Worm (Caenorhabditis elegans) whole organism, L3 larva: Measurements from ENCODE around the gene str-177.

Experiments used
- ZK546.5 ChIP-seq: sonication (generic microtip); optimal IDR thresholded peaks from 2 replicates; lab custom pipeline; 2017; ENCODE audit warnings: missing biosample characterization, missing genetic modification characterization
- ama-1 ChIP-seq: fragments of 150-350 bp; optimal IDR thresholded peaks from 2 replicates; lab custom pipeline; 2018
- ceh-82 ChIP-seq: fragments of 150-350 bp; optimal IDR thresholded peaks from 2 replicates; lab custom pipeline; 2014; ENCODE audit warnings: missing biosample characterization, missing genetic modification characterization
- ceh-9 ChIP-seq: sonication (generic microtip); optimal IDR thresholded peaks from 2 replicates; lab custom pipeline; 2018; ENCODE audit warnings: missing biosample characterization, missing genetic modification characterization
- daf-12 ChIP-seq: fragments of 150-350 bp; optimal IDR thresholded peaks from 2 replicates; lab custom pipeline; 2014; ENCODE audit warnings: missing biosample characterization, missing genetic modification reagents, missing genetic modification characterization
- egl-5 ChIP-seq: fragments of 150-350 bp; optimal IDR thresholded peaks from 2 replicates; lab custom pipeline; 2017; ENCODE audit warnings: missing biosample characterization, missing genetic modification reagents, missing genetic modification characterization, inconsistent platforms
- elt-1 ChIP-seq: fragments of 150-350 bp; optimal IDR thresholded peaks from 2 replicates; lab custom pipeline; 2014; ENCODE audit warnings: missing biosample characterization, missing genetic modification characterization
- elt-3 ChIP-seq, 3 experiments: fragments of 150-350 bp in 1 of 3; sonication (generic microtip) in 2 of 3; optimal IDR thresholded peaks; 2 replicates in 2 of 3; 4 replicates in 1 of 3; lab custom pipeline; 2014 to 2017; ENCODE audit warnings: missing biosample characterization in 3 of 3, missing genetic modification characterization in 3 of 3
- fkh-10 ChIP-seq: sonication (generic microtip); optimal IDR thresholded peaks from 2 replicates; lab custom pipeline; 2017; ENCODE audit warnings: missing biosample characterization, missing genetic modification reagents, missing genetic modification characterization
- hmg-11 ChIP-seq: sonication (generic microtip); optimal IDR thresholded peaks from 2 replicates; lab custom pipeline; 2016; ENCODE audit warnings: missing genetic modification characterization, missing compliant biosample characterization
- lin-39 ChIP-seq: fragments of 150-350 bp; optimal IDR thresholded peaks from 2 replicates; lab custom pipeline; 2018; ENCODE audit warnings: missing biosample characterization, missing genetic modification reagents, missing genetic modification characterization
- mdl-1 ChIP-seq: fragments of 150-350 bp; optimal IDR thresholded peaks from 2 replicates; lab custom pipeline; 2014; ENCODE audit warnings: missing biosample characterization, missing genetic modification characterization
- mml-1 ChIP-seq: fragments of 150-350 bp; sonication (generic microtip); optimal IDR thresholded peaks from 3 replicates; lab custom pipeline; 2014; ENCODE audit warnings: missing biosample characterization, missing genetic modification characterization
- nfya-1 ChIP-seq: sonication (generic microtip); optimal IDR thresholded peaks from 2 replicates; lab custom pipeline; 2017; ENCODE audit warnings: missing genetic modification characterization, mild to moderate bottlenecking, missing compliant biosample characterization, antibody characterized with exemption, moderate library complexity; ENCODE audit not compliant: insufficient read depth
- nhr-11 ChIP-seq: fragments of 150-350 bp; optimal IDR thresholded peaks from 2 replicates; lab custom pipeline; 2014; ENCODE audit warnings: missing biosample characterization, missing genetic modification characterization
- nhr-23 ChIP-seq: fragments of 150-350 bp; optimal IDR thresholded peaks from 2 replicates; lab custom pipeline; 2014; ENCODE audit warnings: missing biosample characterization, missing genetic modification reagents, missing genetic modification characterization
- nhr-237 ChIP-seq: fragments of 150-350 bp; optimal IDR thresholded peaks from 2 replicates; lab custom pipeline; 2014; ENCODE audit warnings: missing biosample characterization, missing genetic modification characterization
- nhr-25 ChIP-seq: sonication (generic microtip); optimal IDR thresholded peaks from 2 replicates; lab custom pipeline; 2017; ENCODE audit warnings: missing biosample characterization, missing genetic modification characterization
- nhr-28 ChIP-seq: fragments of 150-350 bp; optimal IDR thresholded peaks from 2 replicates; lab custom pipeline; 2014; ENCODE audit warnings: missing biosample characterization, missing genetic modification characterization
- nhr-43 ChIP-seq: sonication (generic microtip); optimal IDR thresholded peaks from 2 replicates; lab custom pipeline; 2016; ENCODE audit warnings: mild to moderate bottlenecking, missing genetic modification characterization, missing compliant biosample characterization; ENCODE audit not compliant: poor library complexity, severe bottlenecking
- nhr-67 ChIP-seq: fragments of 150-350 bp; optimal IDR thresholded peaks from 2 replicates; lab custom pipeline; 2014; ENCODE audit warnings: missing biosample characterization, missing genetic modification characterization
- nhr-76 ChIP-seq: fragments of 150-350 bp; sonication (generic microtip); optimal IDR thresholded peaks from 5 replicates; lab custom pipeline; 2014; ENCODE audit warnings: missing biosample characterization, missing genetic modification characterization
- nhr-77 ChIP-seq: fragments of 150-350 bp; optimal IDR thresholded peaks from 2 replicates; lab custom pipeline; 2014; ENCODE audit warnings: missing biosample characterization, missing genetic modification characterization
- pha-4 ChIP-seq: fragments of 150-350 bp; optimal IDR thresholded peaks from 2 replicates; lab custom pipeline; 2014; ENCODE audit warnings: missing biosample characterization, missing genetic modification reagents, missing genetic modification characterization
- pqm-1 ChIP-seq: fragments of 150-350 bp; optimal IDR thresholded peaks from 2 replicates; lab custom pipeline; 2017; ENCODE audit warnings: missing biosample characterization, missing genetic modification characterization, inconsistent platforms
- sea-2 ChIP-seq: fragments of 150-350 bp; sonication (generic microtip); optimal IDR thresholded peaks from 4 replicates; lab custom pipeline; 2014; ENCODE audit warnings: missing biosample characterization, missing genetic modification reagents, missing genetic modification characterization
- skn-1 ChIP-seq: fragments of 150-350 bp; optimal IDR thresholded peaks from 2 replicates; lab custom pipeline; 2014; ENCODE audit warnings: missing biosample characterization, missing genetic modification characterization
- snpc-4 ChIP-seq: fragments of 150-350 bp; optimal IDR thresholded peaks from 2 replicates; lab custom pipeline; 2014; ENCODE audit warnings: missing biosample characterization, missing genetic modification characterization
- tbx-2 ChIP-seq: sonication (generic microtip); optimal IDR thresholded peaks from 2 replicates; lab custom pipeline; 2016; ENCODE audit warnings: mild to moderate bottlenecking, missing genetic modification characterization, missing compliant biosample characterization
- unc-39 ChIP-seq: sonication (generic microtip); optimal IDR thresholded peaks from 4 replicates; lab custom pipeline; 2017; ENCODE audit warnings: missing biosample characterization, missing genetic modification characterization
- unc-62 ChIP-seq: fragments of 150-350 bp; sonication (generic microtip); optimal IDR thresholded peaks from 4 replicates; lab custom pipeline; 2014; ENCODE audit warnings: missing biosample characterization, missing genetic modification reagents, missing genetic modification characterization
- zag-1 ChIP-seq: fragments of 150-350 bp; optimal IDR thresholded peaks from 2 replicates; lab custom pipeline; 2014; ENCODE audit warnings: missing biosample characterization, missing genetic modification characterization
- ztf-11 ChIP-seq: fragments of 150-350 bp; optimal IDR thresholded peaks from 2 replicates; lab custom pipeline; 2014; ENCODE audit warnings: missing biosample characterization, missing genetic modification characterization

The str-177 gene

ce11 chrV:9159146-9159717 lies 39.6 kb downstream of the str-177 start:
- TF ChIP-seq nhr-25 (tag; lab: Kevin White, UChicago) (peak; percentile 88), ama-1 (lab: Kevin White, UChicago) (peak; percentile 68), nfya-1 (peak; percentile 34)

ce11 chrV:9157597-9157996 lies 41.2 kb downstream of the str-177 start:
- peak; percentile 96 for TF ChIP-seq fkh-10 (GFP tag; lab: Kevin White, UChicago)
- TF ChIP-seq nhr-23 (tag; lab: Kevin White, UChicago), result no peak

ce11 chrV:9156679-9157078 lies 42.1 kb downstream of the str-177 start, which contains the start of gene B0222.15:
TSS of gene B0222.15 (minus strand) at chrV:9156779.
- TF ChIP-seq unc-39 (tag; lab: Kevin White, UChicago) (no peak), nhr-237 (tag; lab: Kevin White, UChicago) (no peak), zag-1 (no peak), elt-1 (tag; lab: Kevin White, UChicago) (no peak), ceh-82 (tag; lab: Kevin White, UChicago) (no peak), egl-5 (no peak), nhr-11 (tag; lab: Kevin White, UChicago) (no peak), mdl-1 (no peak), unc-62 (GFP tag; lab: Kevin White, UChicago) (no peak), mml-1 (tag; lab: Kevin White, UChicago) (no peak), skn-1 (tag; lab: Kevin White, UChicago) (no peak), tbx-2 (tag; lab: Kevin White, UChicago) (no peak), nhr-67 (tag; lab: Kevin White, UChicago) (no peak)

ce11 chrV:9155616-9156015 lies 43.2 kb downstream of the str-177 start:
- TF ChIP-seq nhr-11 (tag; lab: Kevin White, UChicago), result no peak
- TF ChIP-seq skn-1 (tag; lab: Kevin White, UChicago), result no peak
- no peak for TF ChIP-seq ama-1 (lab: Kevin White, UChicago)
- no peak for TF ChIP-seq elt-1 (tag; lab: Kevin White, UChicago)
- no peak for TF ChIP-seq daf-12 (tag; lab: Kevin White, UChicago)
- no peak for TF ChIP-seq pha-4 (tag; lab: Kevin White, UChicago)
- no peak for TF ChIP-seq nhr-76 (tag; lab: Kevin White, UChicago)
- no peak for TF ChIP-seq fkh-10 (GFP tag; lab: Kevin White, UChicago)
- no peak for TF ChIP-seq ceh-82 (tag; lab: Kevin White, UChicago)

ce11 chrV:9154772-9155171 lies 44.0 kb downstream of the str-177 start, which contains the start of gene B0222.5:
TSS of gene B0222.5 (minus strand) at chrV:9154872.
- TF ChIP-seq hmg-11, result no peak

ce11 chrV:9152339-9152738 lies 46.4 kb downstream of the str-177 start:
- TF ChIP-seq nhr-43 (tag; lab: Kevin White, UChicago) (no peak), nhr-25 (tag; lab: Kevin White, UChicago) (peak; percentile 16), ceh-82 (tag; lab: Kevin White, UChicago) (no peak), nhr-11 (tag; lab: Kevin White, UChicago) (no peak), hmg-11 (no peak)

- no peak for TF ChIP-seq mdl-1
- no peak for TF ChIP-seq nhr-25 (tag; lab: Kevin White, UChicago)
- no peak for TF ChIP-seq lin-39 (tag; lab: Kevin White, UChicago)
- no peak for TF ChIP-seq pqm-1 (tag; lab: Kevin White, UChicago)
- TF ChIP-seq nhr-28, result no peak
- no peak for TF ChIP-seq nfya-1
- TF ChIP-seq ztf-11 (tag; lab: Kevin White, UChicago), result no peak
- no peak for TF ChIP-seq nhr-67 (tag; lab: Kevin White, UChicago)
- TF ChIP-seq snpc-4, result no peak
- no peak for TF ChIP-seq elt-1 (tag; lab: Kevin White, UChicago)
- no peak for TF ChIP-seq ceh-82 (tag; lab: Kevin White, UChicago)
- TF ChIP-seq nhr-77 (tag; lab: Kevin White, UChicago), result no peak
- TF ChIP-seq nhr-11 (tag; lab: Kevin White, UChicago), result no peak
- TF ChIP-seq tbx-2 (tag; lab: Kevin White, UChicago), result no peak
- TF ChIP-seq elt-3 (tag; optimal IDR thresholded peaks at IDR 0.05; lab: Kevin White, UChicago), result no peak
- TF ChIP-seq ZK546.5, result no peak
- no peak for TF ChIP-seq ama-1 (lab: Kevin White, UChicago)
- no peak for TF ChIP-seq ceh-9
- TF ChIP-seq sea-2 (GFP tag; lab: Kevin White, UChicago), result no peak
- no peak for TF ChIP-seq daf-12 (tag; lab: Kevin White, UChicago)
These were observed 50.6 kb downstream of the str-177 start for ce11 chrV:9148151-9148550.
